Worm (Caenorhabditis elegans): ENCODE results near the gene mec-17.

DNA sequence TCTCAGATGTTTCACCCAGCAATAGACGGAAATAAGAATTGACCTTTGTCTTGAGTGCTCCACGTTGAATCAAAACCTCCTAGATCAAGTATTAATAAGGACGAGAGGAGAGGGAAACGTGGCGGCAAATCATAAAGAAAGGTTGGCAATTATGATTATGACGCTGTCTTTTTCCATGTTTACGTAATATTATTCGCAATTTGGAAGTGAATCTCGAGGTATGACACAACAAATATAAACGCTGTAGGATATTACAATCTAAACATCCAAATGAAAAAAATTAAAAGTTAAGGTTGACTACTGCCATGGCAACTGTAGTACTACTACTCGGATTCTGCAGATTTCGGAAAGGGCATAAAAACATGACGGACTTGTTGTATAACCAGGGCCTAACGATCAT lies 19.2 kb upstream of the mec-17 start:
- TF ChIP-seq ama-1 (optimal IDR thresholded peaks at IDR 0.05) (no peak), pes-1 (GFP tag; IDR thresholded peaks at IDR 0.05) (no peak), ceh-36 (tag; optimal IDR thresholded peaks at IDR 0.05) (no peak), hmbx-1 (tag; optimal IDR thresholded peaks at IDR 0.05) (no peak), tra-4 (tag; optimal IDR thresholded peaks at IDR 0.05) (no peak), ets-7 (tag; optimal IDR thresholded peaks at IDR 0.05) (no peak), ceh-13 (GFP tag; optimal IDR thresholded peaks at IDR 0.05) (no peak), flt-1 (GFP tag; IDR thresholded peaks at IDR 0.05) (no peak), sea-1 (GFP tag; conservative IDR thresholded peaks at IDR 0.05) (no peak), scrt-1 (GFP tag; IDR thresholded peaks at IDR 0.05) (no peak), hnd-1 (tag; optimal IDR thresholded peaks at IDR 0.05) (no peak)
